Worm (Caenorhabditis elegans) whole organism, midembryonic: Measurements from ENCODE around the gene str-79.

Source experiments
- T22C8.4 ChIP-seq: fragments of 200-800 bp; sonication (Bioruptor generic); IDR thresholded peaks from 2 replicates; pipeline ENCODE4 v1.3.6; 2022; ENCODE audit warnings: missing genetic modification characterization, missing compliant biosample characterization
- cog-1 ChIP-seq: sonication (generic microtip); optimal IDR thresholded peaks from 2 replicates; lab custom pipeline; 2016; ENCODE audit warnings: missing genetic modification characterization, missing compliant biosample characterization
- flt-1 ChIP-seq: fragments of 200-800 bp; sonication (Bioruptor generic); IDR thresholded peaks from 2 replicates; pipeline ENCODE4 v1.3.6; 2022; ENCODE audit warnings: missing genetic modification characterization, missing compliant biosample characterization

ce11 chrX:1939887-1940286, 29.8 kb upstream of the str-79 start, which contains the start of gene Y59E1A.4:
- TF ChIP-seq T22C8.4 (no peak), cog-1 (tag; lab: Kevin White, UChicago) (no peak), flt-1 (GFP tag; lab: Robert Waterston, UW) (no peak)
